Worm (Caenorhabditis elegans): ENCODE measurements around the gene T03F7.6.

DNA sequence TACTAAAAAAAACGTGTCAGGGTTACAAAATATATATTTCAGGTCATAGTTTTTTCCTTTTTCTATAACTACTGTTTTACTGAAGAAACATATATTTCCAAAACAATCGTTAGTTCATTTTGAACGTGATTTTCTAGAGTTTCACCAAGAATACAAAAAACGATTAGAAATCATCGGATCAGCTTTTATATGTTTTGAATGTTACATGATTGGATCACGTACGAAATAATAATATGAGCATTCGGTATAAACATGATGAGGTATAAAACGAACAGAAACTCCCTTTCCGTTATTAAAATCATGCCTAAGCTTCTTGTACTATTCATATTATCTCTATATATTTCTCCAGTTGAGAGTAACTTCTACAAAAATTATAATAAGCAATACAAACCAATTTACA, 21.6 kb upstream of the T03F7.6 start, which contains the start of gene clec-223:
- TF ChIP-seq zag-1 (tag; optimal IDR thresholded peaks at IDR 0.05) (no peak), eor-1 (tag; optimal IDR thresholded peaks at IDR 0.05) (no peak), fkh-10 (GFP tag; optimal IDR thresholded peaks at IDR 0.05) (no peak), elt-1 (tag; optimal IDR thresholded peaks at IDR 0.05) (no peak)
